Worm (Caenorhabditis elegans) whole organism, mixed stage, embryonic: ENCODE data around the gene ZC53.2.

Experiments used
- M03D4.4 ChIP-seq: sonication (generic microtip); optimal IDR thresholded peaks from 2 replicates; lab custom pipeline; 2017; ENCODE audit warnings: mild to moderate bottlenecking, missing genetic modification characterization, missing compliant biosample characterization
- bed-3 ChIP-seq: fragments of 200-800 bp; sonication (Bioruptor generic); optimal IDR thresholded peaks from 3 replicates; lab custom pipeline; 2018; ENCODE audit warnings: mild to moderate bottlenecking, missing genetic modification characterization, moderate library complexity, missing compliant biosample characterization
- blmp-1 ChIP-seq: fragments of 150-350 bp; optimal IDR thresholded peaks from 2 replicates; lab custom pipeline; 2014; ENCODE audit warnings: missing biosample characterization, missing genetic modification characterization
- ceh-39 ChIP-seq: fragments of 150-350 bp; optimal IDR thresholded peaks from 2 replicates; lab custom pipeline; 2014; ENCODE audit warnings: missing biosample characterization, missing genetic modification characterization
- ceh-43 ChIP-seq: fragments of 200-800 bp; sonication (Bioruptor generic); optimal IDR thresholded peaks from 2 replicates; lab custom pipeline; 2018; ENCODE audit warnings: mild to moderate bottlenecking, missing genetic modification characterization, moderate library complexity, missing compliant biosample characterization
- ceh-83 ChIP-seq: fragments of 200-800 bp; sonication (Bioruptor generic); optimal IDR thresholded peaks from 2 replicates; lab custom pipeline; 2018; ENCODE audit warnings: mild to moderate bottlenecking, missing genetic modification characterization, missing compliant biosample characterization
- ces-1 ChIP-seq: fragments of 150-350 bp; optimal IDR thresholded peaks from 2 replicates; lab custom pipeline; 2014; ENCODE audit warnings: missing biosample characterization, missing genetic modification reagents, missing genetic modification characterization
- cnd-1 ChIP-seq: fragments of 200-800 bp; sonication (Bioruptor generic); optimal IDR thresholded peaks from 2 replicates; lab custom pipeline; 2018; ENCODE audit warnings: mild to moderate bottlenecking, missing genetic modification characterization, missing compliant biosample characterization
- drap-1 ChIP-seq: fragments of 200-800 bp; sonication (Bioruptor generic); optimal IDR thresholded peaks from 3 replicates; lab custom pipeline; 2018; ENCODE audit warnings: mild to moderate bottlenecking, missing genetic modification characterization, missing compliant biosample characterization
- elt-1 ChIP-seq: sonication (generic microtip); optimal IDR thresholded peaks from 2 replicates; lab custom pipeline; 2017; ENCODE audit warnings: missing genetic modification characterization, mild to moderate bottlenecking, missing compliant biosample characterization, antibody characterized with exemption, moderate library complexity, borderline replicate concordance; ENCODE audit not compliant: insufficient read depth
- elt-3 ChIP-seq: fragments of 150-350 bp; optimal IDR thresholded peaks from 2 replicates; lab custom pipeline; 2014; ENCODE audit warnings: missing biosample characterization, missing genetic modification characterization
- flh-1 ChIP-seq: fragments of 200-800 bp; sonication (Bioruptor generic); optimal IDR thresholded peaks from 2 replicates; lab custom pipeline; 2018; ENCODE audit warnings: mild to moderate bottlenecking, missing genetic modification characterization, moderate library complexity, missing compliant biosample characterization
- ham-2 ChIP-seq: fragments of 200-800 bp; sonication (Bioruptor generic); optimal IDR thresholded peaks from 2 replicates; lab custom pipeline; 2018; ENCODE audit warnings: mild to moderate bottlenecking, missing genetic modification characterization, missing compliant biosample characterization
- hlh-1 ChIP-seq: fragments of 150-350 bp; optimal IDR thresholded peaks from 2 replicates; lab custom pipeline; 2014; ENCODE audit warnings: missing biosample characterization, missing genetic modification reagents, missing genetic modification characterization
- lin-13 ChIP-seq: fragments of 150-350 bp; optimal IDR thresholded peaks from 2 replicates; lab custom pipeline; 2014; ENCODE audit warnings: missing biosample characterization, missing genetic modification characterization
- lin-32 ChIP-seq: fragments of 200-800 bp; sonication (Bioruptor generic); optimal IDR thresholded peaks from 2 replicates; lab custom pipeline; 2018; ENCODE audit warnings: mild to moderate bottlenecking, missing genetic modification characterization, missing compliant biosample characterization
- lsy-2 ChIP-seq: fragments of 150-350 bp; optimal IDR thresholded peaks from 2 replicates; lab custom pipeline; 2014; ENCODE audit warnings: missing biosample characterization, missing genetic modification characterization
- mab-5 ChIP-seq: fragments of 150-350 bp; optimal IDR thresholded peaks from 2 replicates; lab custom pipeline; 2014; ENCODE audit warnings: missing biosample characterization, missing genetic modification characterization
- mep-1 ChIP-seq: fragments of 150-350 bp; optimal IDR thresholded peaks from 2 replicates; lab custom pipeline; 2017; ENCODE audit warnings: missing biosample characterization, missing genetic modification reagents, missing genetic modification characterization, inconsistent platforms
- nhr-12 ChIP-seq: fragments of 150-350 bp; optimal IDR thresholded peaks from 2 replicates; lab custom pipeline; 2014; ENCODE audit warnings: missing biosample characterization, missing genetic modification characterization
- nhr-2 ChIP-seq: fragments of 150-350 bp; optimal IDR thresholded peaks from 2 replicates; lab custom pipeline; 2014; ENCODE audit warnings: missing biosample characterization, missing genetic modification characterization
- nhr-237 ChIP-seq: fragments of 150-350 bp; optimal IDR thresholded peaks from 2 replicates; lab custom pipeline; 2014; ENCODE audit warnings: missing biosample characterization, missing genetic modification characterization
- nhr-28 ChIP-seq: fragments of 150-350 bp; optimal IDR thresholded peaks from 2 replicates; lab custom pipeline; 2014; ENCODE audit warnings: missing biosample characterization, missing genetic modification characterization
- nhr-76 ChIP-seq: sonication (generic microtip); optimal IDR thresholded peaks from 2 replicates; lab custom pipeline; 2017; ENCODE audit warnings: missing biosample characterization, missing genetic modification characterization
- pha-4 ChIP-seq: fragments of 150-350 bp; optimal IDR thresholded peaks from 2 replicates; lab custom pipeline; 2018; ENCODE audit warnings: missing biosample characterization, missing genetic modification reagents, missing genetic modification characterization
- sem-2 ChIP-seq: fragments of 200-800 bp; sonication (Bioruptor generic); optimal IDR thresholded peaks from 2 replicates; lab custom pipeline; 2018; ENCODE audit warnings: mild to moderate bottlenecking, missing genetic modification characterization, missing compliant biosample characterization
- snpc-4 ChIP-seq: fragments of 150-350 bp; optimal IDR thresholded peaks from 2 replicates; lab custom pipeline; 2014; ENCODE audit warnings: missing biosample characterization, missing genetic modification characterization
- sptf-1 ChIP-seq: sonication (generic microtip); optimal IDR thresholded peaks from 2 replicates; lab custom pipeline; 2017; ENCODE audit warnings: mild to moderate bottlenecking, missing genetic modification characterization, moderate library complexity, missing compliant biosample characterization
- tbx-8 ChIP-seq: fragments of 200-800 bp; sonication (Bioruptor generic); optimal IDR thresholded peaks from 2 replicates; lab custom pipeline; 2018; ENCODE audit warnings: mild to moderate bottlenecking, missing genetic modification characterization, moderate library complexity, missing compliant biosample characterization
- unc-120 ChIP-seq: sonication (generic microtip); optimal IDR thresholded peaks from 2 replicates; lab custom pipeline; 2017; ENCODE audit warnings: missing genetic modification characterization, missing compliant biosample characterization; ENCODE audit not compliant: poor library complexity, severe bottlenecking
- unc-39 ChIP-seq: fragments of 150-350 bp; optimal IDR thresholded peaks from 2 replicates; lab custom pipeline; 2014; ENCODE audit warnings: missing biosample characterization, missing genetic modification characterization
- unc-62 ChIP-seq: fragments of 150-350 bp; optimal IDR thresholded peaks from 2 replicates; lab custom pipeline; 2014; ENCODE audit warnings: missing biosample characterization, missing genetic modification reagents, missing genetic modification characterization
- zip-8 ChIP-seq: fragments of 150-350 bp; optimal IDR thresholded peaks from 2 replicates; lab custom pipeline; 2014; ENCODE audit warnings: missing biosample characterization, missing genetic modification characterization
- ztf-11 ChIP-seq: fragments of 150-350 bp; optimal IDR thresholded peaks from 2 replicates; lab custom pipeline; 2014; ENCODE audit warnings: missing biosample characterization, missing genetic modification characterization

Gene ZC53.2

DNA sequence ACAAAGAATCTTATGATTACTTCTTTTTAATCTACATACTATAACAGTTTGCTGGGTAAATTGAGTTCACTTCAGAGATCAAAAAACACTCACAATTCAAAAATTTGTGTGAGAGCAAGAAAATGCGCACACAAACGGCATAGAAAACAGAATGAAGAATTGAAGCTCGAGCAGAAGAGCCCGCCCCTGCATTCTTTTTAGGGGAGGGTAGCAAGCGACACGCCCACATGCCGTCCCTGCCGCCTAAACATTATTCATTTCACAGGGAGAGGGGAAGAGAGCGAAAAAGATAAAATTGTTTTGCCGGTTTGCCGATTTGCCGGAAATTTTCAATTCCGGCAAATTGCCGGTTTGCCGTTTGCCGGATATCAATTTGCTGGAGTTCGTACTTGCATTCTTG is 14.7 kb downstream of the ZC53.2 start (continued):
- TF ChIP-seq unc-62 (GFP tag; lab: Kevin White, UChicago) (no peak), mab-5 (tag; lab: Kevin White, UChicago) (no peak)

DNA sequence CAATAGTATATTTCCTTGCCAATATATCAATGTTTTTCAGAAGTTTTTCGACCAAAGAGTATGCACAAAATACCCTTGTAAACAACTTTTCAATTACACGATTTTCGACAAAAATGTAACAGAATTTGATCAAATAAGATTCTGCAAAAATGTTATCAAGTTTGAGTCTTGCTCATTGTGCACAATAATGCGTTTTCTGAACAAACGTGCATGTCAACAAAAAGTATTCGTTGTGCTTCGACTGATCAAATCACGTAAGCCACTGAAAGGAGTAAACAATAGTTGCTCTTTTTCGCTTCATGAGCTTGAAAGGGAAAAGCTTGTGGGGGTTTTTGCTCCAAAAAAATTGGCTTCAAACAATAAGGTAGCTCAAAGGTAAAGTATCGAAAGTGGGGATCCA is 17.0 kb downstream of the ZC53.2 start:
- TF ChIP-seq ceh-39 (no peak), snpc-4 (tag; lab: Kevin White, UChicago) (no peak), unc-120 (tag; lab: Kevin White, UChicago) (no peak), lsy-2 (no peak), unc-62 (GFP tag; lab: Kevin White, UChicago) (no peak), lin-13 (tag; lab: Kevin White, UChicago) (no peak), flh-1 (GFP tag; lab: Kevin White, UChicago) (no peak), nhr-76 (tag; lab: Kevin White, UChicago) (no peak), bed-3 (no peak), ceh-43 (GFP tag; lab: Kevin White, UChicago) (no peak), sem-2 (no peak), sptf-1 (no peak), unc-39 (no peak), tbx-8 (GFP tag; lab: Kevin White, UChicago) (no peak), hlh-1 (tag; lab: Kevin White, UChicago) (no peak), lin-32 (GFP tag; lab: Kevin White, UChicago) (no peak), nhr-237 (no peak)

DNA sequence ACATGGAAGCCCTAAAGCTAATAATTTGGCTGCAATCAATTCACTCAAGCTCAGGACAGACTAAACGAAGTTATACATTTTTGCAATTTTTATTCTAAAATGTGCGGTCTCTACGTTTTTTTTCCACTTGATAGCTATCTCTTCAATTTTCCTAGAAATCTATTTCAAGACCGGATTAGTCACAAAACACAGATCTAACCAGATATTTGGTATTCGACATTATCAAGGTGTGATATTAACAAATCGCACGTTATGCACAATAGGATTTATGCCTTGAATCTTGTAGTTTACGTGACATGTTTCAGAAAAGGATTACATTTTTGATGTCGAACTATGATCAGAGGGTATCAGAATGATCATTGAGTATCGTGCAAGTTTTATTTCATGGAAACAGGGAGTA is 22.6 kb downstream of the ZC53.2 start:
- TF ChIP-seq nhr-237 (no peak), ztf-11 (tag; lab: Kevin White, UChicago) (no peak), sptf-1 (no peak), ham-2 (GFP tag; lab: Kevin White, UChicago) (no peak), nhr-12 (tag; lab: Kevin White, UChicago) (no peak), bed-3 (no peak), blmp-1 (tag; lab: Kevin White, UChicago) (no peak), tbx-8 (GFP tag; lab: Kevin White, UChicago) (no peak), mep-1 (no peak)

DNA sequence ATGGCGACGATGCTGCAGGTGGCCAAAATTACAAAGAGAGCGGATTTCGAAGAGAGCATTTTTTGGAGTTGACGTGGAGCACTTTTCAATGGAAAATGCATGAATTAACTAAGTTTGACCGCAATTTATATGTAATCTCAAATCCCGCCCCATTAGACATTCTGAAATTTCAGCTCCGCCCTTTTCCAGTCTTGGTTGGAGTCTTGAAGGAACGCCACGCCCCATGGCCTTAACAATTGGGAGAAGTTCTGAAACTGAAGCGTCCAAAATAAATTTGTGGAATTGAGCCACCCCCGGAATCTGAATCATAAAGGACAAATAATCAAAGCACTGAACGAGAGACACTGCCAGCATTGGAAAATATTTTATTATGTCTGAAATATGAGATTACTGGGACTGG is 26.8 kb downstream of the ZC53.2 start, which contains the start of gene B0294.1:
Gene B0294.1 (minus strand): TSS at position 101 of the 400 bp plus-strand sequence.
- TF ChIP-seq nhr-28 (tag; lab: Kevin White, UChicago): no peak
- TF ChIP-seq nhr-76 (tag; lab: Kevin White, UChicago): no peak
- no peak for TF ChIP-seq sem-2
- no peak for TF ChIP-seq hlh-1 (tag; lab: Kevin White, UChicago)
- no peak for TF ChIP-seq lin-32 (GFP tag; lab: Kevin White, UChicago)
- TF ChIP-seq unc-62 (GFP tag; lab: Kevin White, UChicago): no peak
- no peak for TF ChIP-seq ceh-43 (GFP tag; lab: Kevin White, UChicago)
- no peak for TF ChIP-seq drap-1 (GFP tag; lab: Kevin White, UChicago)
- TF ChIP-seq elt-3 (tag; lab: Kevin White, UChicago): no peak
- no peak for TF ChIP-seq bed-3
- TF ChIP-seq nhr-237: no peak
- no peak for TF ChIP-seq nhr-12 (tag; lab: Kevin White, UChicago)
- TF ChIP-seq zip-8 (tag; lab: Kevin White, UChicago): no peak
- no peak for TF ChIP-seq elt-1 (tag; lab: Kevin White, UChicago)
- no peak for TF ChIP-seq tbx-8 (GFP tag; lab: Kevin White, UChicago)
- no peak for TF ChIP-seq blmp-1 (tag; lab: Kevin White, UChicago)
- no peak for TF ChIP-seq M03D4.4

DNA sequence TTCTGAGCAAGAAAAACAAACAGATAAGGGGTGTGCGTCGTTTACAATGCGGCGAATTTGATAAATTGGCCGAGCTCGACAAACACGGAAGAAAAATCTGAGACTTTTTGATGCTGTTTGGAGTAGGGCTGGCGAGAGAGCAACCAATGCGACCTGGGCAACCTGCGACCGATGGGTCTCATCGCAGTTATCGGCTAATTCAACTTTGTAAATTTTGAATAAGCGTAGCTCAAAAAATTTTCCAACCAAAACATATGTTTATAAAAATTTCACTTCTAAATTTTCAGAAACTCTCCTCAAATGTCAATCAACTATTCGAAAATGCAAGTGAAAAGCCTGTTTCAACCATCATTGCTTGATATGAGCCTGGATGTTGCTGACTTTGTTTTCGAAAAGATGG is 32.2 kb downstream of the ZC53.2 start, which contains the start of gene B0294.3:
Gene B0294.3 (plus strand): TSS at position 301 of the 400 bp plus-strand sequence.
- TF ChIP-seq ceh-39: no peak
- TF ChIP-seq unc-120 (tag; lab: Kevin White, UChicago): no peak
- TF ChIP-seq mep-1: no peak
- TF ChIP-seq sptf-1: no peak
- TF ChIP-seq drap-1 (GFP tag; lab: Kevin White, UChicago): no peak
- TF ChIP-seq hlh-1 (tag; lab: Kevin White, UChicago): no peak
- no peak for TF ChIP-seq cnd-1
- TF ChIP-seq unc-62 (GFP tag; lab: Kevin White, UChicago): no peak
- no peak for TF ChIP-seq pha-4
- no peak for TF ChIP-seq nhr-2 (tag; lab: Kevin White, UChicago)
- no peak for TF ChIP-seq ztf-11 (tag; lab: Kevin White, UChicago)
- no peak for TF ChIP-seq nhr-28 (tag; lab: Kevin White, UChicago)
- no peak for TF ChIP-seq lin-13 (tag; lab: Kevin White, UChicago)
- no peak for TF ChIP-seq ces-1
- no peak for TF ChIP-seq zip-8 (tag; lab: Kevin White, UChicago)
- no peak for TF ChIP-seq blmp-1 (tag; lab: Kevin White, UChicago)
- TF ChIP-seq ceh-83 (GFP tag; lab: Kevin White, UChicago): no peak
- TF ChIP-seq sem-2: no peak
- no peak for TF ChIP-seq bed-3
